Worm (Caenorhabditis elegans) whole organism, young adult: ENCODE results near the gene T25E12.6.

Experiments used
- B0019.2 ChIP-seq: fragments of 200-800 bp; sonication (Bioruptor generic); conservative IDR thresholded peaks from 2 replicates; pipeline ENCODE4 v1.3.6; 2022; ENCODE audit warnings: missing genetic modification reagents, missing genetic modification characterization, missing compliant biosample characterization
- D2030.7 ChIP-seq: fragments of 200-800 bp; sonication (Bioruptor generic); IDR thresholded peaks from 2 replicates; pipeline ENCODE4 v1.3.6; 2022; ENCODE audit warnings: missing genetic modification reagents, missing genetic modification characterization, missing compliant biosample characterization
- F10E7.11 ChIP-seq: sonication (generic microtip); optimal IDR thresholded peaks from 2 replicates; lab custom pipeline; 2017; ENCODE audit warnings: mild to moderate bottlenecking, missing genetic modification characterization, moderate library complexity, missing compliant biosample characterization
- F33H1.4 ChIP-seq: fragments of 200-800 bp; sonication (Bioruptor generic); IDR thresholded peaks from 2 replicates; pipeline ENCODE4 v1.3.6; 2022; ENCODE audit warnings: missing genetic modification reagents, missing genetic modification characterization, missing compliant biosample characterization
- F39B2.1 ChIP-seq: fragments of 200-800 bp; sonication (Bioruptor generic); IDR thresholded peaks from 2 replicates; pipeline ENCODE4 v1.3.6; 2022; ENCODE audit warnings: missing genetic modification reagents, missing genetic modification characterization, missing compliant biosample characterization
- F49E8.2 ChIP-seq: sonication (generic microtip); optimal IDR thresholded peaks from 3 replicates; lab custom pipeline; 2017; ENCODE audit warnings: missing genetic modification characterization, mild to moderate bottlenecking, missing compliant biosample characterization, antibody characterized with exemption, moderate library complexity; ENCODE audit not compliant: insufficient read depth
- F55B11.4 ChIP-seq: sonication (generic microtip); optimal IDR thresholded peaks from 2 replicates; lab custom pipeline; 2016; ENCODE audit warnings: missing compliant biosample characterization, missing genetic modification characterization, borderline replicate concordance; ENCODE audit not compliant: insufficient read depth
- K11D2.4 ChIP-seq: fragments of 200-800 bp; sonication (Bioruptor generic); IDR thresholded peaks from 2 replicates; pipeline ENCODE4 v1.3.6; 2022; ENCODE audit warnings: missing genetic modification reagents, missing genetic modification characterization, missing compliant biosample characterization
- T07F8.4 ChIP-seq: sonication (generic microtip); optimal IDR thresholded peaks from 2 replicates; lab custom pipeline; 2016; ENCODE audit warnings: mild to moderate bottlenecking, missing genetic modification characterization, moderate library complexity, missing compliant biosample characterization
- Y53G8AR.9 ChIP-seq: fragments of 200-800 bp; sonication (Bioruptor generic); conservative IDR thresholded peaks from 2 replicates; pipeline ENCODE4 v1.3.6; 2022; ENCODE audit warnings: missing genetic modification reagents, missing genetic modification characterization, missing compliant biosample characterization
- Y67H2A.10 ChIP-seq: fragments of 200-800 bp; sonication (Bioruptor generic); conservative IDR thresholded peaks from 2 replicates; pipeline ENCODE4 v1.3.6; 2022; ENCODE audit warnings: missing genetic modification reagents, missing genetic modification characterization, missing compliant biosample characterization
- ama-1 ChIP-seq, 3 experiments: fragments of 150-350 bp in 1 of 3; sonication (generic microtip) in 2 of 3; optimal IDR thresholded peaks; 2 replicates each; lab custom pipeline; 2014 to 2018; ENCODE audit warnings: missing biosample characterization in 2 of 3, missing genetic modification characterization in 2 of 3, missing genetic modification reagents in 2 of 3
- attf-6 ChIP-seq: fragments of 200-800 bp; sonication (Bioruptor generic); IDR thresholded peaks from 2 replicates; pipeline ENCODE4 v1.3.6; 2022; ENCODE audit warnings: missing genetic modification reagents, missing genetic modification characterization, missing compliant biosample characterization
- ceh-100 ChIP-seq: fragments of 200-800 bp; sonication (Bioruptor generic); IDR thresholded peaks from 2 replicates; pipeline ENCODE4 v1.3.6; 2022; ENCODE audit warnings: missing genetic modification reagents, missing genetic modification characterization, missing compliant biosample characterization
- ceh-27 ChIP-seq: fragments of 200-800 bp; sonication (Bioruptor generic); optimal IDR thresholded peaks from 2 replicates; lab custom pipeline; 2018; ENCODE audit warnings: mild to moderate bottlenecking, missing genetic modification characterization, moderate library complexity, missing compliant biosample characterization
- ceh-79 ChIP-seq: sonication (generic microtip); optimal IDR thresholded peaks from 2 replicates; lab custom pipeline; 2017; ENCODE audit warnings: mild to moderate bottlenecking, missing genetic modification characterization, missing compliant biosample characterization
- ceh-91 ChIP-seq: fragments of 200-800 bp; sonication (Bioruptor generic); IDR thresholded peaks from 2 replicates; pipeline ENCODE4 v1.3.6; 2022; ENCODE audit warnings: missing genetic modification reagents, missing genetic modification characterization, missing compliant biosample characterization
- die-1 ChIP-seq: sonication (generic microtip); optimal IDR thresholded peaks from 2 replicates; lab custom pipeline; 2016; ENCODE audit warnings: missing genotype, mild to moderate bottlenecking, missing genetic modification characterization, missing compliant biosample characterization
- dox-1 ChIP-seq: fragments of 200-800 bp; sonication (Bioruptor generic); IDR thresholded peaks from 2 replicates; pipeline ENCODE4 v1.3.6; 2022; ENCODE audit warnings: missing genetic modification reagents, missing genetic modification characterization, missing compliant biosample characterization
- dpff-1 ChIP-seq: sonication (generic microtip); optimal IDR thresholded peaks from 2 replicates; lab custom pipeline; 2017; ENCODE audit warnings: mild to moderate bottlenecking, missing genetic modification characterization, missing compliant biosample characterization
- efl-1 ChIP-seq: fragments of 150-350 bp; optimal IDR thresholded peaks from 2 replicates; lab custom pipeline; 2014; ENCODE audit warnings: missing biosample characterization, missing genetic modification reagents, missing genetic modification characterization
- egrh-3 ChIP-seq: fragments of 200-800 bp; sonication (Bioruptor generic); IDR thresholded peaks from 2 replicates; pipeline ENCODE4 v1.3.6; 2022; ENCODE audit warnings: missing genetic modification reagents, missing genetic modification characterization, missing compliant biosample characterization
- ekl-4 ChIP-seq: fragments of 200-800 bp; sonication (Bioruptor generic); IDR thresholded peaks from 2 replicates; pipeline ENCODE4 v1.3.6; 2022; ENCODE audit warnings: missing genetic modification reagents, missing genetic modification characterization, missing compliant biosample characterization
- him-1 ChIP-seq: sonication (generic microtip); optimal IDR thresholded peaks from 2 replicates; lab custom pipeline; 2016; ENCODE audit warnings: missing genotype, missing genetic modification reagents, missing genetic modification characterization, missing compliant biosample characterization
- hlh-26 ChIP-seq: fragments of 200-800 bp; sonication (Bioruptor generic); conservative IDR thresholded peaks from 2 replicates; pipeline ENCODE4 v1.3.6; 2022; ENCODE audit warnings: missing genetic modification reagents, missing genetic modification characterization, missing compliant biosample characterization
- hrde-1 ChIP-seq: sonication (generic microtip); optimal IDR thresholded peaks from 2 replicates; lab custom pipeline; 2016; ENCODE audit warnings: missing genetic modification characterization, mild to moderate bottlenecking, missing compliant biosample characterization, moderate library complexity, missing genotype, missing genetic modification reagents, borderline replicate concordance
- hsf-1 ChIP-seq: fragments of 200-800 bp; sonication (Bioruptor generic); IDR thresholded peaks from 2 replicates; pipeline ENCODE4 v1.3.6; 2022; ENCODE audit warnings: missing genetic modification reagents, missing genetic modification characterization, missing compliant biosample characterization
- lag-1 ChIP-seq: fragments of 200-800 bp; sonication (Bioruptor generic); IDR thresholded peaks from 2 replicates; pipeline ENCODE4 v1.3.6; 2022; ENCODE audit warnings: missing genetic modification reagents, missing genetic modification characterization, missing compliant biosample characterization
- let-526 ChIP-seq: fragments of 200-800 bp; sonication (Bioruptor generic); IDR thresholded peaks from 2 replicates; pipeline ENCODE4 v1.3.6; 2022; ENCODE audit warnings: missing genetic modification reagents, missing genetic modification characterization, missing compliant biosample characterization
- lin-26 ChIP-seq: fragments of 200-800 bp; sonication (Bioruptor generic); IDR thresholded peaks from 2 replicates; pipeline ENCODE4 v1.3.6; 2022; ENCODE audit warnings: missing genetic modification reagents, missing genetic modification characterization, missing compliant biosample characterization
- lsl-1 ChIP-seq: fragments of 200-800 bp; sonication (Bioruptor generic); optimal IDR thresholded peaks from 2 replicates; lab custom pipeline; 2018; ENCODE audit warnings: mild to moderate bottlenecking, missing genetic modification characterization, moderate library complexity, missing compliant biosample characterization
- madf-3 ChIP-seq: fragments of 200-800 bp; sonication (Bioruptor generic); IDR thresholded peaks from 2 replicates; pipeline ENCODE4 v1.3.6; 2022; ENCODE audit warnings: missing genetic modification reagents, missing genetic modification characterization, missing compliant biosample characterization
- madf-6 ChIP-seq: fragments of 200-800 bp; sonication (Bioruptor generic); IDR thresholded peaks from 2 replicates; pipeline ENCODE4 v1.3.6; 2022; ENCODE audit warnings: missing genetic modification reagents, missing genetic modification characterization, missing compliant biosample characterization
- madf-8 ChIP-seq: fragments of 200-800 bp; sonication (Bioruptor generic); conservative IDR thresholded peaks from 2 replicates; pipeline ENCODE4 v1.3.6; 2022; ENCODE audit warnings: missing genetic modification reagents, missing genetic modification characterization, missing compliant biosample characterization
- mcd-1 ChIP-seq: fragments of 200-800 bp; sonication (Bioruptor generic); IDR thresholded peaks from 2 replicates; pipeline ENCODE4 v1.3.6; 2022; ENCODE audit warnings: missing genetic modification reagents, missing genetic modification characterization, missing compliant biosample characterization
- pbrm-1 ChIP-seq: fragments of 200-800 bp; sonication (Bioruptor generic); IDR thresholded peaks from 2 replicates; pipeline ENCODE4 v1.3.6; 2022; ENCODE audit warnings: missing genetic modification reagents, missing genetic modification characterization, missing compliant biosample characterization
- repo-1 ChIP-seq: sonication (generic microtip); optimal IDR thresholded peaks from 2 replicates; lab custom pipeline; 2017; ENCODE audit warnings: mild to moderate bottlenecking, missing genetic modification characterization, missing compliant biosample characterization
- snpc-1.1 ChIP-seq: sonication (generic microtip); optimal IDR thresholded peaks from 2 replicates; lab custom pipeline; 2017; ENCODE audit warnings: missing genetic modification characterization, mild to moderate bottlenecking, missing compliant biosample characterization, antibody characterized with exemption, moderate library complexity, missing genotype, missing genetic modification reagents; ENCODE audit not compliant: insufficient read depth
- snpc-1.3 ChIP-seq: sonication (generic microtip); optimal IDR thresholded peaks from 2 replicates; lab custom pipeline; 2017; ENCODE audit warnings: missing genetic modification characterization, mild to moderate bottlenecking, missing compliant biosample characterization, antibody characterized with exemption, moderate library complexity, missing genotype, missing genetic modification reagents; ENCODE audit not compliant: insufficient read depth
- snpc-3.4 ChIP-seq: sonication (generic microtip); optimal IDR thresholded peaks from 2 replicates; lab custom pipeline; 2017; ENCODE audit warnings: missing genetic modification characterization, mild to moderate bottlenecking, missing compliant biosample characterization, antibody characterized with exemption, moderate library complexity, missing genotype, missing genetic modification reagents
- snpc-4 ChIP-seq, 5 experiments: fragments of 150-350 bp in 1 of 5; sonication (generic microtip) in 4 of 5; optimal IDR thresholded peaks; 2 replicates each; lab custom pipeline; 2014 to 2018; ENCODE audit warnings: missing genetic modification characterization in 5 of 5, missing biosample characterization in 3 of 5, antibody characterized with exemption in 2 of 5, mild to moderate bottlenecking in 2 of 5, missing compliant biosample characterization in 2 of 5, missing genotype in 2 of 5, moderate library complexity in 2 of 5, missing genetic modification reagents in 1 of 5
- tbx-9 ChIP-seq: sonication (generic microtip); optimal IDR thresholded peaks from 2 replicates; lab custom pipeline; 2016; ENCODE audit warnings: borderline replicate concordance, missing genetic modification characterization, inconsistent platforms, missing compliant biosample characterization
- unc-62 ChIP-seq: fragments of 150-350 bp; optimal IDR thresholded peaks from 2 replicates; lab custom pipeline; 2014; ENCODE audit warnings: missing biosample characterization, missing genetic modification reagents, missing genetic modification characterization
- xnd-1 ChIP-seq: sonication (generic microtip); optimal IDR thresholded peaks from 2 replicates; lab custom pipeline; 2016; ENCODE audit warnings: missing genotype, missing genetic modification reagents, missing genetic modification characterization, missing compliant biosample characterization
- zim-3 ChIP-seq: sonication (generic microtip); optimal IDR thresholded peaks from 2 replicates; lab custom pipeline; 2017; ENCODE audit warnings: mild to moderate bottlenecking, missing genetic modification characterization, moderate library complexity, missing compliant biosample characterization
- ztf-18 ChIP-seq: sonication (generic microtip); optimal IDR thresholded peaks from 2 replicates; lab custom pipeline; 2016; ENCODE audit warnings: missing genotype, mild to moderate bottlenecking, missing genetic modification characterization, missing compliant biosample characterization
- ztf-3 ChIP-seq: fragments of 200-800 bp; sonication (Bioruptor generic); optimal IDR thresholded peaks from 2 replicates; lab custom pipeline; 2018; ENCODE audit warnings: mild to moderate bottlenecking, missing genetic modification characterization, missing compliant biosample characterization

The T25E12.6 gene

ce11 chrV:16747031-16747672 is 4.9 kb downstream of the T25E12.6 start, which contains the start of gene dkf-2:
Gene dkf-2 (plus strand): TSS chrV:16747622.
- TF ChIP-seq F33H1.4 (GFP tag; lab: Robert Waterston, UW) = peak; percentile 90
- peak; percentile 92 for TF ChIP-seq madf-6 (GFP tag; lab: Robert Waterston, UW)
- peak; percentile 19 for TF ChIP-seq snpc-3.4 (tag; lab: Kevin White, UChicago)
- TF ChIP-seq ama-1 (optimal IDR thresholded peaks at IDR 0.05; lab: Kevin White, UChicago) = no peak
- no peak for TF ChIP-seq ama-1 (GFP tag; optimal IDR thresholded peaks at IDR 0.05; lab: Kevin White, UChicago)
- no peak for TF ChIP-seq repo-1
- no peak for TF ChIP-seq ztf-18 (tag; lab: Kevin White, UChicago)
- 0 out of 2 replicates have a peak, but pooled peaks have one; percentile 20 for TF ChIP-seq mcd-1 (GFP tag; lab: Robert Waterston, UW)
- no peak for TF ChIP-seq unc-62 (GFP tag; lab: Kevin White, UChicago)
- TF ChIP-seq ceh-27 = no peak
- no peak for TF ChIP-seq egrh-3 (GFP tag; lab: Robert Waterston, UW)
- no peak for TF ChIP-seq die-1 (tag; lab: Kevin White, UChicago)
- no peak for TF ChIP-seq F39B2.1 (GFP tag; lab: Robert Waterston, UW)
- 0 out of 2 replicates have a peak, but pooled peaks have one; percentile 16 for TF ChIP-seq dox-1
- no peak for TF ChIP-seq T07F8.4 (tag; lab: Kevin White, UChicago)
- TF ChIP-seq zim-3 (tag; lab: Kevin White, UChicago) = no peak
- TF ChIP-seq hrde-1 = no peak
- TF ChIP-seq lsl-1 = peak; percentile 97
- no peak for TF ChIP-seq lin-26 (GFP tag; lab: Robert Waterston, UW)
- TF ChIP-seq D2030.7 (GFP tag; lab: Robert Waterston, UW) = peak; percentile 21; the same call in 1 of the 2 replicates
- no peak for TF ChIP-seq ztf-3 (GFP tag; lab: Kevin White, UChicago)
- TF ChIP-seq madf-8 (GFP tag; lab: Robert Waterston, UW) = peak; percentile 74
- no peak for TF ChIP-seq ceh-79
- TF ChIP-seq Y53G8AR.9 = no peak
- TF ChIP-seq dpff-1 (tag; lab: Kevin White, UChicago) = no peak
- TF ChIP-seq pbrm-1 (GFP tag; lab: Robert Waterston, UW) = no peak
- 0 out of 2 replicates have a peak, but pooled peaks have one; percentile 41 for TF ChIP-seq ekl-4 (GFP tag; lab: Robert Waterston, UW)
- no peak for TF ChIP-seq F55B11.4 (tag; lab: Kevin White, UChicago)
- TF ChIP-seq xnd-1 (tag; lab: Kevin White, UChicago) = peak; percentile 97
- TF ChIP-seq attf-6 (GFP tag; lab: Robert Waterston, UW) = peak; percentile 78
- peak; percentile 12 for TF ChIP-seq snpc-1.1 (tag; lab: Kevin White, UChicago)
- no peak for TF ChIP-seq F10E7.11
- TF ChIP-seq ceh-91 = peak; percentile 12; the same call in 1 of the 2 replicates
- TF ChIP-seq madf-3 (GFP tag; lab: Robert Waterston, UW) = no peak
- TF ChIP-seq ceh-100 (GFP tag; lab: Robert Waterston, UW) = peak; percentile 48
- no peak for TF ChIP-seq snpc-4 (GFP tag; optimal IDR thresholded peaks at IDR 0.05; lab: Kevin White, UChicago)
- peak in 2 of 4 experiments; percentile 17 to 19 for TF ChIP-seq snpc-4 (tag; optimal IDR thresholded peaks at IDR 0.05; lab: Kevin White, UChicago)

ce11 chrV:16749473-16749872 is 7.2 kb downstream of the T25E12.6 start:
- TF ChIP-seq hlh-26 (GFP tag; lab: Robert Waterston, UW) = no peak
- no peak for TF ChIP-seq B0019.2 (GFP tag; lab: Robert Waterston, UW)
- TF ChIP-seq him-1 (tag; lab: Kevin White, UChicago) = no peak
- no peak for TF ChIP-seq F49E8.2 (tag; lab: Kevin White, UChicago)
- no peak for TF ChIP-seq lag-1 (GFP tag; lab: Robert Waterston, UW)
- TF ChIP-seq K11D2.4 (GFP tag; lab: Robert Waterston, UW) = no peak
- TF ChIP-seq efl-1 (GFP tag; lab: Kevin White, UChicago) = no peak
- no peak for TF ChIP-seq hsf-1 (GFP tag; lab: Robert Waterston, UW)
- no peak for TF ChIP-seq let-526 (GFP tag; lab: Robert Waterston, UW)
- TF ChIP-seq tbx-9 = no peak
- no peak for TF ChIP-seq Y67H2A.10 (GFP tag; lab: Robert Waterston, UW)
- no peak for TF ChIP-seq snpc-1.3
